Worm (Caenorhabditis elegans) whole organism, L4 larva: Measurements from ENCODE around the gene cpg-9.

Experiments
- R02D3.7 ChIP-seq: fragments of 150-350 bp; sonication (generic microtip); optimal IDR thresholded peaks from 3 replicates; lab custom pipeline; 2014; ENCODE audit warnings: missing biosample characterization, missing genetic modification characterization
- Y48G9A.11 ChIP-seq: fragments of 200-800 bp; sonication (Bioruptor generic); IDR thresholded peaks from 2 replicates; pipeline ENCODE4 v1.3.6; 2022; ENCODE audit warnings: missing genetic modification reagents, missing genetic modification characterization, missing compliant biosample characterization
- lsy-2 ChIP-seq, 2 experiments: fragments of 150-350 bp in 1 of 2; sonication (generic microtip) in 1 of 2; optimal IDR thresholded peaks; 2 replicates each; lab custom pipeline; 2014 to 2017; ENCODE audit warnings: missing biosample characterization in 2 of 2, missing genetic modification characterization in 2 of 2
- nhr-11 ChIP-seq: fragments of 150-350 bp; optimal IDR thresholded peaks from 2 replicates; lab custom pipeline; 2014; ENCODE audit warnings: missing biosample characterization, missing genetic modification characterization
- pqm-1 ChIP-seq: sonication (generic microtip); optimal IDR thresholded peaks from 2 replicates; lab custom pipeline; 2017; ENCODE audit warnings: missing biosample characterization, missing genetic modification characterization
- ztf-11 ChIP-seq: fragments of 150-350 bp; optimal IDR thresholded peaks from 2 replicates; lab custom pipeline; 2014; ENCODE audit warnings: missing biosample characterization, missing genetic modification characterization

DNA sequence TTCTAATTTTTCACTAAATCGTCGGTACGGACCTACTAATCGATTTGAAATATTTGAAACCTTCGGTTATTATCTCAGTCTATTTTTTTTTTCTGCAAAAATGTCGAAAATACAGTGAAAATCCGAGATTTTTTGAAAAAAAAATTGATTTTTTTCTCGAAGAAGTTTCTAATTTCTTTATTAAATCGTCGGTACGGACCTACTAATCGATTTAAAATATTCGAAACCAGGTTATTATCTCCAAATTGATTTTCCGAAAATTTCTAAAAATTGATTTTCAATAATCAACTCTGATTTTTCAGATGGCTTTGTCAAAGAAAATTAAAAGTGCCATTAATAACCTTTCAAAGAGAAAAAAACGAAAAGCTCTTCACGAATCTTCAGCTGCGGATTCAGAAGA lies 16.6 kb downstream of the cpg-9 start, which contains the start of gene ivph-3:
- no peak for TF ChIP-seq R02D3.7 (tag; lab: Kevin White, UChicago)
- TF ChIP-seq ztf-11 (tag; lab: Kevin White, UChicago), result no peak
- TF ChIP-seq Y48G9A.11 (GFP tag; lab: Robert Waterston, UW), result no peak
- no peak for TF ChIP-seq lsy-2 (tag; optimal IDR thresholded peaks at IDR 0.05; lab: Kevin White, UChicago)
- no peak for TF ChIP-seq nhr-11
- TF ChIP-seq pqm-1 (tag; lab: Kevin White, UChicago), result no peak
